Fruit fly (Drosophila melanogaster) whole organism, pupa: ENCODE measurements around the gene Cdc23.
"Not testable (repeated sequence)": the region's sequence is repeated elsewhere in the genome, so short reads cannot be mapped to it uniquely, and the experiment has no call there.

Experiments
- CG13204 ChIP-seq: fragments of 200-800 bp; sonication (Bioruptor generic); optimal IDR thresholded peaks from 2 replicates; lab custom pipeline; 2018; ENCODE audit warnings: missing biosample characterization, mild to moderate bottlenecking, missing genetic modification characterization, moderate library complexity
- CG14655 ChIP-seq: fragments of 200-800 bp; sonication (Bioruptor generic); optimal IDR thresholded peaks from 3 replicates; lab custom pipeline; 2017; ENCODE audit warnings: mild to moderate bottlenecking, missing biosample characterization, missing genetic modification reagents, missing genetic modification characterization
- CG15710 ChIP-seq: fragments of 200-800 bp; sonication (Bioruptor generic); optimal IDR thresholded peaks from 2 replicates; lab custom pipeline; 2018; ENCODE audit warnings: missing biosample characterization, mild to moderate bottlenecking, missing genetic modification characterization, moderate library complexity
- CG32121 ChIP-seq: fragments of 200-800 bp; sonication (Bioruptor generic); IDR thresholded peaks from 2 replicates; pipeline ENCODE4 v1.3.6; 2022; ENCODE audit warnings: missing biosample characterization, missing genetic modification characterization
- CG34367 ChIP-seq: fragments of 200-800 bp; sonication (Bioruptor generic); optimal IDR thresholded peaks from 2 replicates; lab custom pipeline; 2018; ENCODE audit warnings: missing biosample characterization, mild to moderate bottlenecking, missing genetic modification characterization
- CG9948 ChIP-seq: fragments of 200-800 bp; sonication (Bioruptor generic); optimal IDR thresholded peaks from 2 replicates; lab custom pipeline; 2018; ENCODE audit warnings: missing biosample characterization, mild to moderate bottlenecking, missing genetic modification characterization, moderate library complexity
- D1 ChIP-seq: fragments of 200-800 bp; sonication (Bioruptor generic); optimal IDR thresholded peaks from 2 replicates; lab custom pipeline; 2018; ENCODE audit warnings: missing biosample characterization, mild to moderate bottlenecking, missing genetic modification characterization, moderate library complexity
- EcR ChIP-seq: fragments of 200-800 bp; sonication (Bioruptor generic); optimal IDR thresholded peaks from 3 replicates; lab custom pipeline; 2019; ENCODE audit warnings: missing biosample characterization, missing genetic modification characterization, mild to moderate bottlenecking, moderate library complexity, missing genetic modification reagents
- Ets98B ChIP-seq: fragments of 200-800 bp; sonication (Bioruptor generic); IDR thresholded peaks from 2 replicates; pipeline ENCODE4 v1.3.6; 2022; ENCODE audit warnings: missing biosample characterization, missing genetic modification characterization
- Snoo ChIP-seq: fragments of 200-800 bp; sonication (Bioruptor generic); optimal IDR thresholded peaks from 3 replicates; lab custom pipeline; 2017; ENCODE audit warnings: missing biosample characterization, mild to moderate bottlenecking, missing genetic modification characterization, inconsistent platforms
- fd96Ca ChIP-seq: fragments of 200-800 bp; sonication (Bioruptor generic); IDR thresholded peaks from 3 replicates; pipeline ENCODE4 v1.3.6; 2022; ENCODE audit warnings: missing biosample characterization, missing genetic modification characterization

DNA sequence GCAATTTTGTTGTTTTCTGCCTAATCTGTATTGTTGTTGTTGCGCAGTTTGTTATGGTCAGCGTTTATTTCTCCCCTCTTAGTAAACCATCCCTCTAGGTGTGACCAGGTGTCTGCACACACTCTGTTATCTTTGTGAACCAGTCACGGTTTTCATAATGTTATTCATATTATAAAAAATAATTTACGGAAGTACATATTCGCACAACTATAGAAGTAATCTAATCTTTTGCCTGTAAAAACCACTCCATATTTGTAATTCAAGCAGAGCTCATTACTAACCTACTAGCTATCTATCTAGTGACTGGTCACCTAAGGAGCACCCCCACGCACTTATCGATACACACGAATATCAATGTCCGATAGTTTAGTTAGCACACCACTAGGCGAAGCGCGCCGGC, at the start of gene Cdc23, which contains the start of gene CG18858:
- not testable (repeated sequence) for TF ChIP-seq CG14655 (GFP tag; lab: Kevin White, UChicago); CG32121 (GFP tag; lab: Robert Waterston, UW); Ets98B (GFP tag; lab: Robert Waterston, UW); CG9948 (tag; lab: Kevin White, UChicago); D1; fd96Ca (GFP tag; lab: Robert Waterston, UW); CG34367 (tag; lab: Kevin White, UChicago); CG13204 (GFP tag; lab: Kevin White, UChicago); Snoo; CG15710; EcR (GFP tag; lab: Kevin White, UChicago)
